Worm (Caenorhabditis elegans) whole organism, mixed stage, embryonic: Measurements from ENCODE around the gene pitr-3.

ENCODE experiments used
- M03D4.4 ChIP-seq: sonication (generic microtip); optimal IDR thresholded peaks from 2 replicates; lab custom pipeline; 2017; ENCODE audit warnings: mild to moderate bottlenecking, missing genetic modification characterization, missing compliant biosample characterization
- bed-3 ChIP-seq: fragments of 200-800 bp; sonication (Bioruptor generic); optimal IDR thresholded peaks from 3 replicates; lab custom pipeline; 2018; ENCODE audit warnings: mild to moderate bottlenecking, missing genetic modification characterization, moderate library complexity, missing compliant biosample characterization
- blmp-1 ChIP-seq: fragments of 150-350 bp; optimal IDR thresholded peaks from 2 replicates; lab custom pipeline; 2014; ENCODE audit warnings: missing biosample characterization, missing genetic modification characterization
- ceh-39 ChIP-seq: fragments of 150-350 bp; optimal IDR thresholded peaks from 2 replicates; lab custom pipeline; 2014; ENCODE audit warnings: missing biosample characterization, missing genetic modification characterization
- ceh-83 ChIP-seq: fragments of 200-800 bp; sonication (Bioruptor generic); optimal IDR thresholded peaks from 2 replicates; lab custom pipeline; 2018; ENCODE audit warnings: mild to moderate bottlenecking, missing genetic modification characterization, missing compliant biosample characterization
- cnd-1 ChIP-seq: fragments of 200-800 bp; sonication (Bioruptor generic); optimal IDR thresholded peaks from 2 replicates; lab custom pipeline; 2018; ENCODE audit warnings: mild to moderate bottlenecking, missing genetic modification characterization, missing compliant biosample characterization
- drap-1 ChIP-seq: fragments of 200-800 bp; sonication (Bioruptor generic); optimal IDR thresholded peaks from 3 replicates; lab custom pipeline; 2018; ENCODE audit warnings: mild to moderate bottlenecking, missing genetic modification characterization, missing compliant biosample characterization
- elt-1 ChIP-seq: sonication (generic microtip); optimal IDR thresholded peaks from 2 replicates; lab custom pipeline; 2017; ENCODE audit warnings: missing genetic modification characterization, mild to moderate bottlenecking, missing compliant biosample characterization, antibody characterized with exemption, moderate library complexity, borderline replicate concordance; ENCODE audit not compliant: insufficient read depth
- elt-3 ChIP-seq: fragments of 150-350 bp; optimal IDR thresholded peaks from 2 replicates; lab custom pipeline; 2014; ENCODE audit warnings: missing biosample characterization, missing genetic modification characterization
- flh-1 ChIP-seq: fragments of 200-800 bp; sonication (Bioruptor generic); optimal IDR thresholded peaks from 2 replicates; lab custom pipeline; 2018; ENCODE audit warnings: mild to moderate bottlenecking, missing genetic modification characterization, moderate library complexity, missing compliant biosample characterization
- hlh-1 ChIP-seq: fragments of 150-350 bp; optimal IDR thresholded peaks from 2 replicates; lab custom pipeline; 2014; ENCODE audit warnings: missing biosample characterization, missing genetic modification reagents, missing genetic modification characterization
- lin-13 ChIP-seq: fragments of 150-350 bp; optimal IDR thresholded peaks from 2 replicates; lab custom pipeline; 2014; ENCODE audit warnings: missing biosample characterization, missing genetic modification characterization
- lin-32 ChIP-seq: fragments of 200-800 bp; sonication (Bioruptor generic); optimal IDR thresholded peaks from 2 replicates; lab custom pipeline; 2018; ENCODE audit warnings: mild to moderate bottlenecking, missing genetic modification characterization, missing compliant biosample characterization
- lsy-2 ChIP-seq: fragments of 150-350 bp; optimal IDR thresholded peaks from 2 replicates; lab custom pipeline; 2014; ENCODE audit warnings: missing biosample characterization, missing genetic modification characterization
- mab-5 ChIP-seq: fragments of 150-350 bp; optimal IDR thresholded peaks from 2 replicates; lab custom pipeline; 2014; ENCODE audit warnings: missing biosample characterization, missing genetic modification characterization
- mls-2 ChIP-seq: sonication (generic microtip); optimal IDR thresholded peaks from 2 replicates; lab custom pipeline; 2016; ENCODE audit warnings: mild to moderate bottlenecking, missing genetic modification characterization, moderate library complexity, missing compliant biosample characterization
- nhr-12 ChIP-seq: fragments of 150-350 bp; optimal IDR thresholded peaks from 2 replicates; lab custom pipeline; 2014; ENCODE audit warnings: missing biosample characterization, missing genetic modification characterization
- nhr-2 ChIP-seq: fragments of 150-350 bp; optimal IDR thresholded peaks from 2 replicates; lab custom pipeline; 2014; ENCODE audit warnings: missing biosample characterization, missing genetic modification characterization
- nhr-237 ChIP-seq: fragments of 150-350 bp; optimal IDR thresholded peaks from 2 replicates; lab custom pipeline; 2014; ENCODE audit warnings: missing biosample characterization, missing genetic modification characterization
- nhr-76 ChIP-seq: sonication (generic microtip); optimal IDR thresholded peaks from 2 replicates; lab custom pipeline; 2017; ENCODE audit warnings: missing biosample characterization, missing genetic modification characterization
- pha-4 ChIP-seq: fragments of 150-350 bp; optimal IDR thresholded peaks from 2 replicates; lab custom pipeline; 2018; ENCODE audit warnings: missing biosample characterization, missing genetic modification reagents, missing genetic modification characterization
- sem-2 ChIP-seq: fragments of 200-800 bp; sonication (Bioruptor generic); optimal IDR thresholded peaks from 2 replicates; lab custom pipeline; 2018; ENCODE audit warnings: mild to moderate bottlenecking, missing genetic modification characterization, missing compliant biosample characterization
- snpc-4 ChIP-seq: fragments of 150-350 bp; optimal IDR thresholded peaks from 2 replicates; lab custom pipeline; 2014; ENCODE audit warnings: missing biosample characterization, missing genetic modification characterization
- sptf-1 ChIP-seq: sonication (generic microtip); optimal IDR thresholded peaks from 2 replicates; lab custom pipeline; 2017; ENCODE audit warnings: mild to moderate bottlenecking, missing genetic modification characterization, moderate library complexity, missing compliant biosample characterization
- tbx-8 ChIP-seq: fragments of 200-800 bp; sonication (Bioruptor generic); optimal IDR thresholded peaks from 2 replicates; lab custom pipeline; 2018; ENCODE audit warnings: mild to moderate bottlenecking, missing genetic modification characterization, moderate library complexity, missing compliant biosample characterization
- unc-120 ChIP-seq: sonication (generic microtip); optimal IDR thresholded peaks from 2 replicates; lab custom pipeline; 2017; ENCODE audit warnings: missing genetic modification characterization, missing compliant biosample characterization; ENCODE audit not compliant: poor library complexity, severe bottlenecking
- unc-39 ChIP-seq: fragments of 150-350 bp; optimal IDR thresholded peaks from 2 replicates; lab custom pipeline; 2014; ENCODE audit warnings: missing biosample characterization, missing genetic modification characterization
- unc-62 ChIP-seq: fragments of 150-350 bp; optimal IDR thresholded peaks from 2 replicates; lab custom pipeline; 2014; ENCODE audit warnings: missing biosample characterization, missing genetic modification reagents, missing genetic modification characterization
- zip-8 ChIP-seq: fragments of 150-350 bp; optimal IDR thresholded peaks from 2 replicates; lab custom pipeline; 2014; ENCODE audit warnings: missing biosample characterization, missing genetic modification characterization
- ztf-11 ChIP-seq: fragments of 150-350 bp; optimal IDR thresholded peaks from 2 replicates; lab custom pipeline; 2014; ENCODE audit warnings: missing biosample characterization, missing genetic modification characterization

The pitr-3 gene

DNA sequence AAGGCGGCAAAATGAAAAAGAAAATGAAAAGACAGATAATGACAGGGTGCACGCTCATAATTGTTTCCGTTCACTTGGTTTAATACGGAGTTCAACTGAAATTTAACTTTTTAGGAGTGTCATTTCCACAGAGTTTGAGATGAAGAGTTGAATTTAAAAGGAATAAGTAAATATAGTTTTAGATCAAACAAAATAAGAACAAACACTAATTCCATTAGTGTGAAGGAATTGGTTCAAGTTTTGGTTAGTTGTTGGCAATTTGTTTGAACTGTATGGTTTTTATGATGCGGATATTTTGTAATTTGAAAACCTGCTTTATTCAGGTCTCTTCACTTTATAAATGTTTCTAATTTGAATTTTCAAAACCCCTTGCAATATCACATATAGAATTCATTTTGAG, 15.5 kb upstream of the pitr-3 start, which contains the start of gene B0222.15:
B0222.15 (minus strand) TSS at position 101 of the 400 bp plus-strand sequence.
- TF ChIP-seq cnd-1 (tag; lab: Kevin White, UChicago) = no peak
- no peak for TF ChIP-seq sem-2 (GFP tag; lab: Kevin White, UChicago)
- TF ChIP-seq unc-120 (tag; lab: Kevin White, UChicago) = no peak
- TF ChIP-seq lin-32 (GFP tag; lab: Kevin White, UChicago) = no peak
- TF ChIP-seq flh-1 = no peak
- no peak for TF ChIP-seq lsy-2 (tag; lab: Kevin White, UChicago)

DNA sequence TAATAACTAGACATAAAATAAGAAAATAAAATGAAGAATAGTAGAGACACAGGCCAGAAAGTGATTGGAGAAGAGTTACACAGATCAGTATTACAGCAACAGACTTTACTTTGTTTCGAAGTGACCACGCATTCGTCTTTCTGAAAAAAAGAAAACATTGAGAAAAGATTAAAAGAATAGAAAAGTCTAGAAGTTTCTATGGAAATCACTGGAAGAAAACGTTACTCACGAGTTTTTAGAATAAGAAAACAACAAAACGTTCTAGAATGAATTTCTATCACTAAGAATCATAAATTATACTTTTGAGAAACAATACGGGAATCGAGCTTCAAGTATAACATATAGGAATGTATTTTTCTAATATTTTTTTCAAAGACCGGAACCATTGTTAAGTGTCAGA, 14.4 kb upstream of the pitr-3 start:
- TF ChIP-seq ceh-83 (no peak), nhr-76 (tag; lab: Kevin White, UChicago) (no peak), hlh-1 (tag; lab: Kevin White, UChicago) (no peak), unc-62 (GFP tag; lab: Kevin White, UChicago) (no peak), ztf-11 (no peak), pha-4 (tag; lab: Kevin White, UChicago) (no peak), flh-1 (no peak), nhr-12 (tag; lab: Kevin White, UChicago) (no peak), blmp-1 (tag; lab: Kevin White, UChicago) (no peak), elt-3 (tag; lab: Kevin White, UChicago) (no peak), nhr-237 (no peak), mls-2 (tag; lab: Kevin White, UChicago) (no peak), unc-120 (tag; lab: Kevin White, UChicago) (no peak), M03D4.4 (tag; lab: Kevin White, UChicago) (no peak), elt-1 (tag; lab: Kevin White, UChicago) (no peak), tbx-8 (GFP tag; lab: Kevin White, UChicago) (no peak), drap-1 (GFP tag; lab: Kevin White, UChicago) (no peak), sptf-1 (tag; lab: Kevin White, UChicago) (no peak)

DNA sequence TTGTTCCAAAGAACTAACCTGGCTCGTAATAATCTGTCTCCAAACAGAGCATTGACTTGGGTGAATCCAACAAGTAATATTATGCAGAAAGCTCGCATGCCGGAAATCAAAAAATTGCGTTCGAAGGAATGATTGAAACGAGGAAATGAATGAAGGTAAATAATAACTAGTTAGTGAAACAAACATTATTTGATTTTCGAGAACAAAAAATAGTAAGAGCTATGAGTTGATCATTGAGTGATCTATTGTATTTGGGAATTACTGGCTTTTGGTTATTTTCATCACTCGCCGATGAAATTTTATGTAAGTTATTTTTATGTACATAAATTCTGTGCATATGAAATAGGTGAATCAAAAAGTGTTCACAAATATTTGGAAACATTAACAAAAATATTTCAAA, 13.6 kb upstream of the pitr-3 start, which contains the start of gene B0222.5:
B0222.5 (minus strand) TSS at position 101 of the 400 bp plus-strand sequence.
- no peak for TF ChIP-seq nhr-76 (tag; lab: Kevin White, UChicago)
- no peak for TF ChIP-seq M03D4.4 (tag; lab: Kevin White, UChicago)
- TF ChIP-seq nhr-12 (tag; lab: Kevin White, UChicago) = no peak
- TF ChIP-seq bed-3 = no peak
- no peak for TF ChIP-seq blmp-1 (tag; lab: Kevin White, UChicago)

DNA sequence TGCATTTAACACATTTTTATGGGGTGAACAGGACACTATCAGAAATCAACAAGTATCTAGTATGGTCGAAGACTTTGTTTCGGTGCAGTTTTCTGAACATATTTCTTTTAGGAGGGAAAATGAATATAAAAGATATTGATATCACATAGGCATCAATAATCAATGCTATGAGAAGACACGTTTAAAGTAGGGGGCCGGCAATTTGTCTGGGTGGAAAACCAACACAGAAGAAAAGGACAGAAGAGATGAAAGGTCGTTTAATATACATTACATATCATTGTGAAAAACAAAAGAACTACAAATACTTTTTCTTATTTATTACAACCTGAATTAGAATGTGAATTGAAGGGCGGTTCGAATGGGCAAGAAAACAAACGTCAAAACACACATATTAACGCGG, 11.1 kb upstream of the pitr-3 start:
- TF ChIP-seq nhr-2 (no peak), lin-13 (no peak), mab-5 (tag; lab: Kevin White, UChicago) (no peak), snpc-4 (no peak), hlh-1 (tag; lab: Kevin White, UChicago) (no peak), tbx-8 (GFP tag; lab: Kevin White, UChicago) (no peak), unc-120 (tag; lab: Kevin White, UChicago) (no peak), ztf-11 (no peak), mls-2 (tag; lab: Kevin White, UChicago) (no peak), zip-8 (tag; lab: Kevin White, UChicago) (no peak), unc-39 (tag; lab: Kevin White, UChicago) (no peak), drap-1 (GFP tag; lab: Kevin White, UChicago) (no peak), bed-3 (no peak)

DNA sequence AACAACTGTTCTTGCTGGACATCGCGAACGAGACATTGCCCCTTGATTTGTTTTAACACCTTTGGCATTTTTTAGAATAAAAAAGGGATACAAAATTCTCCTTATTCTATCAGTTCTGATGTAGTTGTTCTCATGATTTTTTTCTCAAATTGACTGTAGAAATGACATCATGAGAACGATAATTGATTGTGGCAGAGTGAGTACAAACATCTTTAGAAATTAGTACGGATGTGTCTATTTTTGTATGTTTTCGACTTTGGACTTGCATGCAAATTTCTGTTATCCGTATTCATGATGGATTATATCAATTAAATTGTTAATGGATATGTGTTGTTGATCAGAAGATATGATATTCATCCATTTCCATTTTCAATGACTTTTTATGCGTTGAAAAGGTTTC, 7.0 kb upstream of the pitr-3 start:
- TF ChIP-seq nhr-2 (no peak), mls-2 (tag; lab: Kevin White, UChicago) (no peak), ceh-39 (tag; lab: Kevin White, UChicago) (no peak), snpc-4 (no peak), sem-2 (GFP tag; lab: Kevin White, UChicago) (no peak)
